Fruit fly (Drosophila melanogaster) whole organism, embryonic: ENCODE measurements around the gene CG6356.

Source experiments
- BEAF-32 ChIP-seq: fragments of 200-800 bp; sonication (Bioruptor generic); optimal IDR thresholded peaks from 3 replicates; lab custom pipeline; 2017; ENCODE audit warnings: missing biosample characterization, missing genetic modification characterization, mild to moderate bottlenecking, moderate library complexity, missing genetic modification reagents
- CG10274 ChIP-seq: fragments of 200-800 bp; sonication (Bioruptor generic); optimal IDR thresholded peaks from 3 replicates; lab custom pipeline; 2017; ENCODE audit warnings: missing biosample characterization, mild to moderate bottlenecking, missing genetic modification characterization
- CG10543 ChIP-seq: fragments of 200-800 bp; sonication (Bioruptor generic); optimal IDR thresholded peaks from 3 replicates; lab custom pipeline; 2017; ENCODE audit warnings: missing biosample characterization, mild to moderate bottlenecking, missing genetic modification characterization, moderate library complexity
- CG11085 ChIP-seq: fragments of 200-800 bp; sonication (Bioruptor generic); IDR thresholded peaks from 2 replicates; pipeline ENCODE4 v1.3.6; 2022; ENCODE audit warnings: missing biosample characterization, missing genetic modification characterization
- CG11695 ChIP-seq: fragments of 200-800 bp; sonication (Bioruptor generic); IDR thresholded peaks from 3 replicates; pipeline ENCODE4 v1.3.6; 2022; ENCODE audit warnings: missing biosample characterization, missing genetic modification characterization
- CG12236 ChIP-seq: fragments of 200-800 bp; sonication (Bioruptor generic); optimal IDR thresholded peaks from 2 replicates; lab custom pipeline; 2016; ENCODE audit warnings: missing biosample characterization, missing genetic modification characterization
- CG12299 ChIP-seq: fragments of 200-800 bp; sonication (Bioruptor generic); optimal IDR thresholded peaks from 2 replicates; lab custom pipeline; 2018; ENCODE audit warnings: missing biosample characterization, mild to moderate bottlenecking, missing genetic modification characterization
- CG13624 ChIP-seq: fragments of 200-800 bp; sonication (Bioruptor generic); optimal IDR thresholded peaks from 2 replicates; lab custom pipeline; 2016; ENCODE audit warnings: missing biosample characterization, missing genetic modification characterization
- CG13775 ChIP-seq: fragments of 200-800 bp; sonication (Bioruptor generic); optimal IDR thresholded peaks from 3 replicates; lab custom pipeline; 2017; ENCODE audit warnings: missing biosample characterization, mild to moderate bottlenecking, missing genetic modification characterization
- CG14710 ChIP-seq: fragments of 200-800 bp; sonication (Bioruptor generic); optimal IDR thresholded peaks from 3 replicates; lab custom pipeline; 2019; ENCODE audit warnings: missing biosample characterization, mild to moderate bottlenecking, missing genetic modification characterization, moderate library complexity
- CG18011 ChIP-seq: fragments of 200-800 bp; sonication (Bioruptor generic); optimal IDR thresholded peaks from 2 replicates; lab custom pipeline; 2017; ENCODE audit warnings: missing biosample characterization, missing genetic modification characterization, mild to moderate bottlenecking, moderate library complexity, missing genotype
- CG18476 ChIP-seq: fragments of 200-800 bp; sonication (Bioruptor generic); optimal IDR thresholded peaks from 2 replicates; lab custom pipeline; 2016; ENCODE audit warnings: missing biosample characterization, mild to moderate bottlenecking, missing genetic modification characterization
- CG2678 ChIP-seq: fragments of 200-800 bp; sonication (Bioruptor generic); optimal IDR thresholded peaks from 3 replicates; lab custom pipeline; 2019; ENCODE audit warnings: missing biosample characterization, mild to moderate bottlenecking, missing genetic modification characterization, moderate library complexity
- CG3838 ChIP-seq: fragments of 200-800 bp; sonication (Bioruptor generic); optimal IDR thresholded peaks from 3 replicates; lab custom pipeline; 2016; ENCODE audit warnings: missing biosample characterization, missing genetic modification characterization
- CG3847 ChIP-seq: fragments of 200-800 bp; sonication (Bioruptor generic); IDR thresholded peaks from 2 replicates; pipeline ENCODE4 v1.3.6; 2022; ENCODE audit warnings: missing biosample characterization, missing genetic modification characterization
- CG4617 ChIP-seq: fragments of 200-800 bp; sonication (Bioruptor generic); optimal IDR thresholded peaks from 3 replicates; lab custom pipeline; 2016; ENCODE audit warnings: missing biosample characterization, missing genetic modification characterization, borderline replicate concordance
- CG5245 ChIP-seq: fragments of 200-800 bp; sonication (Bioruptor generic); optimal IDR thresholded peaks from 3 replicates; lab custom pipeline; 2016; ENCODE audit warnings: missing biosample characterization, missing genetic modification characterization
- CG6175 ChIP-seq: fragments of 200-800 bp; sonication (Bioruptor generic); IDR thresholded peaks from 3 replicates; pipeline ENCODE4 v1.3.6; 2022; ENCODE audit warnings: missing biosample characterization, missing genetic modification characterization
- CG6791 ChIP-seq: fragments of 200-800 bp; sonication (Bioruptor generic); IDR thresholded peaks from 3 replicates; pipeline ENCODE4 v1.3.6; 2022; ENCODE audit warnings: missing biosample characterization, missing genetic modification characterization; ENCODE audit not compliant: partially characterized antibody
- CG7357 ChIP-seq: fragments of 200-800 bp; sonication (Bioruptor generic); IDR thresholded peaks from 3 replicates; pipeline ENCODE4 v1.3.6; 2022; ENCODE audit warnings: missing biosample characterization, missing genetic modification characterization
- CG9609 ChIP-seq: fragments of 200-800 bp; sonication (Bioruptor generic); optimal IDR thresholded peaks from 3 replicates; lab custom pipeline; 2016; ENCODE audit warnings: missing biosample characterization, missing genetic modification characterization
- Camta ChIP-seq: fragments of 200-800 bp; sonication (Bioruptor generic); optimal IDR thresholded peaks from 2 replicates; lab custom pipeline; 2016; ENCODE audit warnings: missing biosample characterization, missing genetic modification characterization
- Chrac-16 ChIP-seq: fragments of 200-800 bp; sonication (Bioruptor generic); optimal IDR thresholded peaks from 3 replicates; lab custom pipeline; 2016; ENCODE audit warnings: missing biosample characterization, missing genetic modification characterization
- Drgx ChIP-seq: fragments of 200-800 bp; sonication (Bioruptor generic); IDR thresholded peaks from 2 replicates; pipeline ENCODE4 v1.3.6; 2022; ENCODE audit warnings: missing biosample characterization, missing genetic modification characterization
- Fer3 ChIP-seq: fragments of 200-800 bp; sonication (Bioruptor generic); optimal IDR thresholded peaks from 2 replicates; lab custom pipeline; 2018; ENCODE audit warnings: missing biosample characterization, mild to moderate bottlenecking, missing genetic modification characterization, moderate library complexity
- HLHmδ ChIP-seq: fragments of 200-800 bp; sonication (Bioruptor generic); optimal IDR thresholded peaks from 2 replicates; lab custom pipeline; 2018; ENCODE audit warnings: missing biosample characterization, mild to moderate bottlenecking, missing genetic modification characterization, moderate library complexity
- HmgZ ChIP-seq: fragments of 200-800 bp; sonication (Bioruptor generic); optimal IDR thresholded peaks from 2 replicates; lab custom pipeline; 2018; ENCODE audit warnings: missing biosample characterization, mild to moderate bottlenecking, missing genetic modification characterization
- Hmx ChIP-seq: fragments of 200-800 bp; sonication (Bioruptor generic); optimal IDR thresholded peaks from 2 replicates; lab custom pipeline; 2016; ENCODE audit warnings: missing biosample characterization, missing genetic modification characterization
- Jarid2 ChIP-seq: fragments of 200-800 bp; sonication (Bioruptor generic); optimal IDR thresholded peaks from 3 replicates; lab custom pipeline; 2017; ENCODE audit warnings: mild to moderate bottlenecking, missing biosample characterization, missing genetic modification reagents, missing genetic modification characterization
- Neu2 ChIP-seq: fragments of 200-800 bp; sonication (Bioruptor generic); optimal IDR thresholded peaks from 3 replicates; lab custom pipeline; 2016; ENCODE audit warnings: missing biosample characterization, missing genetic modification characterization, borderline replicate concordance
- Nf-YA ChIP-seq: fragments of 200-800 bp; sonication (Bioruptor generic); IDR thresholded peaks from 2 replicates; pipeline ENCODE4 v1.3.6; 2022; ENCODE audit warnings: missing biosample characterization, missing genetic modification characterization
- Pdp1 ChIP-seq, 2 experiments: fragments of 200-800 bp; sonication (Bioruptor generic); optimal IDR thresholded peaks; 3 replicates each; lab custom pipeline; 2016; ENCODE audit warnings: missing biosample characterization in 2 of 2, missing genetic modification characterization in 2 of 2, mild to moderate bottlenecking in 1 of 2, moderate library complexity in 1 of 2
- Scr ChIP-seq: fragments of 200-800 bp; sonication (Bioruptor generic); IDR thresholded peaks from 2 replicates; pipeline ENCODE4 v1.3.6; 2022; ENCODE audit warnings: missing biosample characterization, missing genetic modification characterization; ENCODE audit not compliant: partially characterized antibody
- ac ChIP-seq: fragments of 200-800 bp; sonication (Bioruptor generic); optimal IDR thresholded peaks from 3 replicates; lab custom pipeline; 2017; ENCODE audit warnings: missing biosample characterization, mild to moderate bottlenecking, missing genetic modification characterization
- da ChIP-seq: fragments of 200-800 bp; sonication (Bioruptor generic); optimal IDR thresholded peaks from 2 replicates; lab custom pipeline; 2016; ENCODE audit warnings: missing biosample characterization, missing genetic modification characterization
- dpn ChIP-seq, 2 experiments: fragments of 200-800 bp; sonication (Bioruptor generic); optimal IDR thresholded peaks; 3 replicates each; lab custom pipeline; 2016; ENCODE audit warnings: missing biosample characterization in 2 of 2, missing genetic modification characterization in 2 of 2
- eve ChIP-seq, 2 experiments: fragments of >200 bp; optimal IDR thresholded peaks; 2 replicates each; lab custom pipeline; 2017; ENCODE audit warnings: missing biosample characterization in 2 of 2, missing genetic modification characterization in 2 of 2
- fd102C ChIP-seq: fragments of 200-800 bp; sonication (Bioruptor generic); optimal IDR thresholded peaks from 2 replicates; lab custom pipeline; 2018; ENCODE audit warnings: missing biosample characterization, mild to moderate bottlenecking, missing genetic modification characterization, moderate library complexity
- gcm2 ChIP-seq: fragments of 200-800 bp; sonication (Bioruptor generic); optimal IDR thresholded peaks from 2 replicates; lab custom pipeline; 2016; ENCODE audit warnings: missing biosample characterization, missing genetic modification characterization
- her ChIP-seq: fragments of 200-800 bp; sonication (Bioruptor generic); optimal IDR thresholded peaks from 2 replicates; lab custom pipeline; 2016; ENCODE audit warnings: missing biosample characterization, missing genetic modification characterization
- hth ChIP-seq: fragments of >200 bp; optimal IDR thresholded peaks from 2 replicates; lab custom pipeline; 2017; ENCODE audit warnings: inconsistent platforms
- mam ChIP-seq: fragments of 200-800 bp; sonication (Bioruptor generic); optimal IDR thresholded peaks from 3 replicates; lab custom pipeline; 2016; ENCODE audit warnings: missing biosample characterization, missing genetic modification characterization
- nau ChIP-seq: fragments of 200-800 bp; sonication (Bioruptor generic); optimal IDR thresholded peaks from 3 replicates; lab custom pipeline; 2017; ENCODE audit warnings: missing biosample characterization, mild to moderate bottlenecking, missing genetic modification characterization, missing genetic modification reagents
- otp ChIP-seq: fragments of 200-800 bp; sonication (Bioruptor generic); IDR thresholded peaks from 3 replicates; pipeline ENCODE4, ENCODE4 v1.3.6; 2022; ENCODE audit warnings: missing biosample characterization, missing genetic modification characterization
- repo ChIP-seq: fragments of 200-800 bp; sonication (Bioruptor generic); optimal IDR thresholded peaks from 2 replicates; lab custom pipeline; 2016; ENCODE audit warnings: missing biosample characterization, missing genetic modification characterization
- shn ChIP-seq: fragments of 200-800 bp; sonication (Bioruptor generic); optimal IDR thresholded peaks from 3 replicates; lab custom pipeline; 2016; ENCODE audit warnings: missing biosample characterization, missing genetic modification characterization
- so ChIP-seq: fragments of 200-800 bp; sonication (Bioruptor generic); IDR thresholded peaks from 3 replicates; pipeline ENCODE4 v1.3.6; 2022; ENCODE audit warnings: missing biosample characterization, missing genetic modification characterization
- wek ChIP-seq: fragments of 200-800 bp; sonication (Bioruptor generic); optimal IDR thresholded peaks from 3 replicates; lab custom pipeline; 2018; ENCODE audit warnings: missing biosample characterization, mild to moderate bottlenecking, missing genetic modification characterization, moderate library complexity

The CG6356 gene

DNA sequence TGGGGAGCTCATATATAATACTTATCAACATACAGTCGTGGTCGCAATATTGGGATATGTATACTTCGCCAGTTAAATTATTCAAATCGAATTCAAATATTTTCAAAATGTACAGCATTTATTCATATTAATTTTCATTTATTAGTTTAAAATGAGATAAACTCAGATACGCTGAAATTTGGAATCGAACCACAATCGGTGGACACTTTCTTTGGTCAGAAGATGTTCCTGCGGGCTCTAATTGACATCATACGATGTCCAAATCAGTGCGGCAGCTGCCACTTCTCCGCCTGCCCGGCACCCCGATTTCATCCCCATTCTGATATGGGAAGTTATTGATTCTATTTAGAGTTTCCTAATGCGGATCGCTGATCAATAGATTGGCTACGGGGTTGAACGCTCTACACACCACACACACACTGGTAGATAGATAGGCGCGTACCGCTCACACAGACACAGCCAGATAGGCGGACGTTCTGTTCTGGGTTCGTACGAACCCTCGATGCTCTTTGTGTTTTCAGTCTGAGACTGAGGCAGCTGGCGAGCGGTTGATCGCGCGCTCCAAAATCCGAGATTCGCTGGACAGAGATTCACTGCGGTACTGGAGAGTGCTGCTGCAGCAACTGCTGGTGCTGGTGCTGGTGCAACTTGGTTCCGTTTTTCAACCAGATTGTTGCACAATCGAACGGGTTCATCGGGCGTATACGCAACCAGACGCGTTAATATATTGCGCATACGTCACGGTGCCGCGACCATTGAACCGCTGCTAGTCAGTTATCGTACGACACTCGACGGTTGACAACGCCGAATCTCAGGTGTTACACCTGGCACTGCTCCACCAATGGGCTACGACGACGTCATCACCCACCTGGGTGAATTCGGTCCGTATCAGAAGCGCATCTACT, 7.4 kb upstream of the CG6356 start, which contains the start of gene Orct (continued):
- TF ChIP-seq Jarid2 (GFP tag; lab: Kevin White, UChicago) (peak; percentile 73), CG14710 (peak; percentile 44), ac (GFP tag; lab: Kevin White, UChicago) (no peak), hth (lab: Kevin White, UChicago) (no peak), so (GFP tag; lab: Robert Waterston, UW) (peak; percentile 15; the same call in 1 of the 3 replicates), wek (GFP tag; lab: Kevin White, UChicago) (no peak), CG2678 (tag; lab: Kevin White, UChicago) (peak; percentile 91), CG4617 (GFP tag; lab: Kevin White, UChicago) (peak; percentile 13), shn (GFP tag; lab: Kevin White, UChicago) (peak; percentile 65), CG6175 (0 out of 3 replicates have a peak, but pooled peaks have one; percentile 65), CG12236 (GFP tag; lab: Kevin White, UChicago) (no peak), her (GFP tag; lab: Kevin White, UChicago) (peak; percentile 40), HLHmδ (GFP tag; lab: Kevin White, UChicago) (no peak), CG18011 (GFP tag; lab: Kevin White, UChicago) (peak; percentile 54), Chrac-16 (peak; percentile 44), HmgZ (tag; lab: Kevin White, UChicago) (peak; percentile 80), Neu2 (no peak), otp (peak; percentile 32; the same call in 1 of the 3 replicates), Fer3 (peak; percentile 65), repo (no peak), Camta (GFP tag; lab: Kevin White, UChicago) (peak; percentile 55), CG3838 (peak; percentile 37), BEAF-32 (GFP tag; lab: Kevin White, UChicago) (no peak), CG7357 (GFP tag; lab: Robert Waterston, UW) (0 out of 3 replicates have a peak, but pooled peaks have one; percentile 42), Hmx (peak; percentile 55), gcm2 (no peak), CG5245 (GFP tag; lab: Kevin White, UChicago) (peak; percentile 30), da (GFP tag; lab: Kevin White, UChicago) (peak; percentile 38), CG6791 (GFP tag; lab: Robert Waterston, UW) (no peak), CG13624 (peak; percentile 46), Nf-YA (no peak; the same call in 1 of the 2 replicates), mam (GFP tag; lab: Kevin White, UChicago) (peak; percentile 76), CG13775 (GFP tag; lab: Kevin White, UChicago) (peak; percentile 86), dpn (GFP tag; optimal IDR thresholded peaks at IDR 0.05; lab: Kevin White, UChicago) (peak; percentile 52 to 69), CG18476 (GFP tag; lab: Kevin White, UChicago) (peak; percentile 51), fd102C (GFP tag; lab: Kevin White, UChicago) (no peak), eve (GFP tag; optimal IDR thresholded peaks at IDR 0.05; lab: Kevin White, UChicago) (no peak), Pdp1 (GFP tag; optimal IDR thresholded peaks at IDR 0.05; lab: Kevin White, UChicago) (peak; percentile 65 to 82), Drgx (GFP tag; lab: Robert Waterston, UW) (peak; percentile 53; the same call in 1 of the 2 replicates), CG11085 (no peak), CG3847 (GFP tag; lab: Robert Waterston, UW) (peak; percentile 66; the same call in 1 of the 2 replicates), CG12299 (peak; percentile 71), CG10274 (GFP tag; lab: Kevin White, UChicago) (peak; percentile 57), CG9609 (peak; percentile 53), CG11695 (peak; percentile 72), CG10543 (GFP tag; lab: Kevin White, UChicago) (peak; percentile 92), Scr (GFP tag; lab: Robert Waterston, UW) (no peak), nau (GFP tag; lab: Kevin White, UChicago) (peak; percentile 78)
